Worm (Caenorhabditis elegans) whole organism, L1 larva: Measurements from ENCODE around the gene nhr-152.
A peak's percentile ranks its signal among the peaks of the same experiment; 100 is the strongest.

ENCODE experiments used
- C04F5.9 ChIP-seq: sonication (generic microtip); optimal IDR thresholded peaks from 2 replicates; lab custom pipeline; 2016; ENCODE audit warnings: missing genetic modification characterization, missing compliant biosample characterization
- F16B12.6 ChIP-seq: fragments of 150-350 bp; optimal IDR thresholded peaks from 2 replicates; lab custom pipeline; 2014; ENCODE audit warnings: missing biosample characterization, missing genetic modification characterization
- alr-1 ChIP-seq: fragments of 200-800 bp; sonication (Bioruptor generic); optimal IDR thresholded peaks from 2 replicates; lab custom pipeline; 2018; ENCODE audit warnings: borderline replicate concordance, mild to moderate bottlenecking, missing genetic modification characterization, missing compliant biosample characterization
- aly-2 ChIP-seq: fragments of 150-350 bp; optimal IDR thresholded peaks from 2 replicates; lab custom pipeline; 2014; ENCODE audit warnings: missing biosample characterization, missing genetic modification characterization
- ceh-63 ChIP-seq: fragments of 200-800 bp; sonication (Bioruptor generic); optimal IDR thresholded peaks from 2 replicates; lab custom pipeline; 2018; ENCODE audit warnings: mild to moderate bottlenecking, missing genetic modification characterization, missing compliant biosample characterization
- ceh-8 ChIP-seq: fragments of 200-800 bp; sonication (Bioruptor generic); optimal IDR thresholded peaks from 2 replicates; lab custom pipeline; 2018; ENCODE audit warnings: mild to moderate bottlenecking, missing genetic modification characterization, moderate library complexity, missing compliant biosample characterization
- ceh-82 ChIP-seq, 3 experiments: fragments of 150-350 bp in 1 of 3; sonication (generic microtip) in 2 of 3; optimal IDR thresholded peaks; 2 replicates each; lab custom pipeline; 2014 to 2017; ENCODE audit warnings: missing biosample characterization in 3 of 3, missing genetic modification characterization in 3 of 3
- ceh-88 ChIP-seq: fragments of 200-800 bp; sonication (Bioruptor generic); IDR thresholded peaks from 2 replicates; pipeline ENCODE4 v1.3.6; 2022; ENCODE audit warnings: missing genetic modification characterization, missing compliant biosample characterization
- ces-1 ChIP-seq: fragments of 150-350 bp; optimal IDR thresholded peaks from 2 replicates; lab custom pipeline; 2014; ENCODE audit warnings: missing biosample characterization, missing genetic modification reagents, missing genetic modification characterization
- dsc-1 ChIP-seq: sonication (generic microtip); optimal IDR thresholded peaks from 2 replicates; lab custom pipeline; 2016; ENCODE audit warnings: mild to moderate bottlenecking, missing genetic modification characterization, missing compliant biosample characterization
- efl-1 ChIP-seq, 4 experiments: fragments of 150-350 bp; optimal IDR thresholded peaks in 3 of 4; peaks in 1 of 4; 1 replicate in 1 of 4; 2 replicates in 3 of 4; lab custom pipeline; 2014; ENCODE audit warnings: missing biosample characterization in 2 of 4, missing genetic modification characterization in 2 of 4, missing genetic modification reagents in 2 of 4
- efl-3 ChIP-seq: fragments of 200-800 bp; sonication (Bioruptor generic); optimal IDR thresholded peaks from 2 replicates; lab custom pipeline; 2018; ENCODE audit warnings: mild to moderate bottlenecking, missing genetic modification characterization, missing compliant biosample characterization
- elt-3 ChIP-seq, 6 experiments: fragments of 150-350 bp in 1 of 6; sonication (generic microtip); optimal IDR thresholded peaks; 2 replicates each; lab custom pipeline; 2017 to 2018; ENCODE audit warnings: missing biosample characterization in 6 of 6, missing genetic modification characterization in 6 of 6, inconsistent platforms in 1 of 6
- fkh-10 ChIP-seq: sonication (generic microtip); optimal IDR thresholded peaks from 2 replicates; lab custom pipeline; 2017; ENCODE audit warnings: missing biosample characterization, missing genetic modification reagents, missing genetic modification characterization
- fkh-4 ChIP-seq: sonication (generic microtip); optimal IDR thresholded peaks from 2 replicates; lab custom pipeline; 2016; ENCODE audit warnings: missing compliant biosample characterization, missing genetic modification characterization, borderline replicate concordance
- fkh-8 ChIP-seq: sonication (generic microtip); optimal IDR thresholded peaks from 2 replicates; lab custom pipeline; 2016; ENCODE audit warnings: mild to moderate bottlenecking, missing genetic modification characterization, missing compliant biosample characterization
- grh-1 ChIP-seq: fragments of 200-800 bp; sonication (Bioruptor generic); IDR thresholded peaks from 2 replicates; pipeline ENCODE4 v1.3.6; 2022; ENCODE audit warnings: missing genetic modification reagents, missing genetic modification characterization, missing compliant biosample characterization
- hlh-17 ChIP-seq: fragments of 200-800 bp; sonication (Bioruptor generic); optimal IDR thresholded peaks from 2 replicates; lab custom pipeline; 2018; ENCODE audit warnings: missing genetic modification characterization, mild to moderate bottlenecking, missing compliant biosample characterization, moderate library complexity, borderline replicate concordance
- hlh-4 ChIP-seq: sonication (generic microtip); optimal IDR thresholded peaks from 2 replicates; lab custom pipeline; 2016; ENCODE audit warnings: mild to moderate bottlenecking, missing genetic modification characterization, missing compliant biosample characterization
- jun-1 ChIP-seq: fragments of 150-350 bp; optimal IDR thresholded peaks from 2 replicates; lab custom pipeline; 2014; ENCODE audit warnings: missing biosample characterization, missing genetic modification reagents, missing genetic modification characterization
- lin-15B ChIP-seq: fragments of 150-350 bp; sonication (generic microtip); optimal IDR thresholded peaks from 3 replicates; lab custom pipeline; 2014; ENCODE audit warnings: missing biosample characterization, missing genetic modification characterization
- mdl-1 ChIP-seq, 2 experiments: fragments of 150-350 bp; optimal IDR thresholded peaks; 2 replicates each; lab custom pipeline; 2014 to 2017; ENCODE audit warnings: missing biosample characterization in 2 of 2, missing genetic modification characterization in 2 of 2, inconsistent platforms in 1 of 2
- nhr-19 ChIP-seq: fragments of 200-800 bp; sonication (Bioruptor generic); conservative IDR thresholded peaks from 2 replicates; pipeline ENCODE4 v1.3.6; 2022; ENCODE audit warnings: missing genetic modification characterization, missing compliant biosample characterization
- nhr-237 ChIP-seq: fragments of 150-350 bp; optimal IDR thresholded peaks from 2 replicates; lab custom pipeline; 2014; ENCODE audit warnings: missing biosample characterization, missing genetic modification characterization
- nhr-47 ChIP-seq: sonication (generic microtip); optimal IDR thresholded peaks from 2 replicates; lab custom pipeline; 2016; ENCODE audit warnings: mild to moderate bottlenecking, missing genetic modification characterization, moderate library complexity, missing compliant biosample characterization
- nhr-77 ChIP-seq: fragments of 150-350 bp; optimal IDR thresholded peaks from 2 replicates; lab custom pipeline; 2014; ENCODE audit warnings: missing biosample characterization, missing genetic modification characterization
- nhr-84 ChIP-seq: sonication (generic microtip); optimal IDR thresholded peaks from 2 replicates; lab custom pipeline; 2017; ENCODE audit warnings: missing biosample characterization, missing genetic modification characterization
- nhr-85 ChIP-seq: sonication (generic microtip); peaks from one replicate; lab custom pipeline; 2016; ENCODE audit warnings: missing genetic modification characterization, inconsistent platforms, missing compliant biosample characterization
- pag-3 ChIP-seq: sonication (generic microtip); optimal IDR thresholded peaks from 2 replicates; lab custom pipeline; 2017; ENCODE audit warnings: missing genetic modification characterization, mild to moderate bottlenecking, missing compliant biosample characterization, antibody characterized with exemption, borderline replicate concordance; ENCODE audit not compliant: insufficient read depth
- pax-3 ChIP-seq: fragments of 200-800 bp; sonication (Bioruptor generic); optimal IDR thresholded peaks from 2 replicates; lab custom pipeline; 2018; ENCODE audit warnings: mild to moderate bottlenecking, missing genetic modification characterization, moderate library complexity, missing compliant biosample characterization
- pqm-1 ChIP-seq: sonication (generic microtip); optimal IDR thresholded peaks from 3 replicates; lab custom pipeline; 2017; ENCODE audit warnings: missing biosample characterization, missing genetic modification characterization
- snpc-4 ChIP-seq: fragments of 150-350 bp; optimal IDR thresholded peaks from 2 replicates; lab custom pipeline; 2014; ENCODE audit warnings: missing biosample characterization, missing genetic modification characterization
- snu-23 ChIP-seq: sonication (generic microtip); optimal IDR thresholded peaks from 2 replicates; lab custom pipeline; 2016; ENCODE audit warnings: missing genetic modification characterization, missing compliant biosample characterization
- sptf-1 ChIP-seq: fragments of 150-350 bp; optimal IDR thresholded peaks from 2 replicates; lab custom pipeline; 2014; ENCODE audit warnings: missing biosample characterization, missing genetic modification characterization
- sup-37 ChIP-seq: fragments of 200-800 bp; sonication (Bioruptor generic); optimal IDR thresholded peaks from 2 replicates; lab custom pipeline; 2018; ENCODE audit warnings: mild to moderate bottlenecking, missing genetic modification characterization, missing compliant biosample characterization
- swsn-7 ChIP-seq: sonication (generic microtip); optimal IDR thresholded peaks from 2 replicates; lab custom pipeline; 2016; ENCODE audit warnings: missing genetic modification characterization, missing compliant biosample characterization
- tbx-2 ChIP-seq: sonication (generic microtip); optimal IDR thresholded peaks from 2 replicates; lab custom pipeline; 2016; ENCODE audit warnings: missing genetic modification characterization, missing compliant biosample characterization
- tlp-1 ChIP-seq: fragments of 150-350 bp; optimal IDR thresholded peaks from 2 replicates; lab custom pipeline; 2014; ENCODE audit warnings: missing biosample characterization, missing genetic modification characterization
- unc-130 ChIP-seq: fragments of 150-350 bp; optimal IDR thresholded peaks from 2 replicates; lab custom pipeline; 2017; ENCODE audit warnings: missing biosample characterization, missing genetic modification characterization, inconsistent platforms
- unc-30 ChIP-seq: sonication (generic microtip); optimal IDR thresholded peaks from 2 replicates; lab custom pipeline; 2017; ENCODE audit warnings: missing biosample characterization, missing genetic modification characterization
- vab-15 ChIP-seq: sonication (generic microtip); optimal IDR thresholded peaks from 2 replicates; lab custom pipeline; 2017; ENCODE audit warnings: missing genotype, mild to moderate bottlenecking, missing genetic modification characterization, missing compliant biosample characterization
- zag-1 ChIP-seq: fragments of 150-350 bp; optimal IDR thresholded peaks from 2 replicates; lab custom pipeline; 2014; ENCODE audit warnings: missing biosample characterization, missing genetic modification characterization

Gene nhr-152

ce11 chrV:7647147-7647546, 39.0 kb upstream of the nhr-152 start:
- TF ChIP-seq fkh-4 (tag; lab: Kevin White, UChicago) (no peak), F16B12.6 (tag; lab: Kevin White, UChicago) (no peak), efl-1 (optimal IDR thresholded peaks at IDR 0.05; lab: Kevin White, UChicago) (no peak), efl-1 (GFP tag; optimal IDR thresholded peaks at IDR 0.05 in 1 of 2; lab: Kevin White, UChicago) (peak in 1 of 2 experiments; percentile 57)

DNA sequence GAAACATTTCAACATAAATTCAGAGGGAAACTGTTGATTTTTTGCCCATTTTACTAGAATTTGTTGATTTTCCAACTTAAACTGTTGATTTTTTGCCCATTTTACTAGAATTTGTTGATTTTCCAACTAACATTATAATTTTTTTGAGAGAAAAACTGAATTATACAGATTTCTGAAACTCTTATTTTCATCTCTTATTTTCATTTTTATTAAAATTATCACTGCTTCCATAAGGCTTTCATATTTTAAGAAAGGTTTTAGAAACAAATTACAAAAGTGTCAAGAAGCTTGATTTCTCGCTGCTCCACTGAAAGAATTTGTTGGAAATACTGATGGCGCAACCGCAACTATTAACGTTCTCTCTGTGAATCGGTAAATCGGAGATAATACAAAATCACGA, 36.2 kb upstream of the nhr-152 start:
- TF ChIP-seq ceh-88 = no peak
- TF ChIP-seq pax-3 (tag; lab: Kevin White, UChicago) = no peak
- TF ChIP-seq efl-3 = no peak
- no peak for TF ChIP-seq fkh-10
- TF ChIP-seq ces-1 (GFP tag; lab: Kevin White, UChicago) = no peak
- TF ChIP-seq snpc-4 = no peak
- TF ChIP-seq grh-1 (GFP tag; lab: Robert Waterston, UW) = no peak
- no peak for TF ChIP-seq nhr-77 (tag; lab: Kevin White, UChicago)
- TF ChIP-seq fkh-4 (tag; lab: Kevin White, UChicago) = no peak
- TF ChIP-seq sup-37 = no peak
- no peak for TF ChIP-seq vab-15 (tag; lab: Kevin White, UChicago)
- TF ChIP-seq ceh-8 (GFP tag; lab: Kevin White, UChicago) = no peak
- TF ChIP-seq swsn-7 (tag; lab: Kevin White, UChicago) = no peak
- TF ChIP-seq dsc-1 (tag; lab: Kevin White, UChicago) = no peak

- TF ChIP-seq fkh-8 (tag; lab: Kevin White, UChicago) = no peak
- no peak for TF ChIP-seq tbx-2 (tag; lab: Kevin White, UChicago)
- TF ChIP-seq unc-130 = no peak
- TF ChIP-seq nhr-47 (tag; lab: Kevin White, UChicago) = no peak
- no peak for TF ChIP-seq aly-2 (tag; lab: Kevin White, UChicago)
- TF ChIP-seq pag-3 (tag; lab: Kevin White, UChicago) = no peak
Measured at ce11 chrV:7651757-7652156, 34.4 kb upstream of the nhr-152 start, which contains the start of gene srh-234. Gene srh-234, minus strand, starts transcription at chrV:7651857.

DNA sequence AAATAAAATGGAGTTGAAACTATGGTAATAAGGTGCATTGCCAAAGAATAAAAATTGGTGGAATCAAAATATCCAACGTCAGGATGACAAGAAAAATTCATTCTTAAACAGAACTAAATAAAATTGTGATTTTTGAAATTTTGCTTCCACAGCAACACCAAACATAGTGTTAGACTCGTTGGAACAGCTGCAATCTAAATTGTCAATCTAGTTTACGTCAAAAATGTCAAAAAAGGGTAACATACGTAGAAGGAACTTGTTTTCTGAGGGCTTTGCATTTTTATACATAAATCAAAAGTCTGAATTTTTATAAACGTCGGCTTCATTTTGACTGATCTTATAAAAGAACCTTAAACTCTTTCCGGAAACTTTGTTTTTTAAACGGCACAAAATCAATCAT, 32.6 kb upstream of the nhr-152 start, which contains the start of gene srh-200:
Gene srh-200 (minus strand): TSS at position 101 of the 400 bp plus-strand sequence.
- TF ChIP-seq hlh-4 (tag; lab: Kevin White, UChicago) = no peak
- no peak for TF ChIP-seq lin-15B (tag; lab: Kevin White, UChicago)
- no peak for TF ChIP-seq nhr-19 (GFP tag; lab: Robert Waterston, UW)
- TF ChIP-seq nhr-85 (tag; lab: Kevin White, UChicago) = peak; percentile 10
- no peak for TF ChIP-seq hlh-17 (GFP tag; lab: Kevin White, UChicago)
- no peak for TF ChIP-seq zag-1 (tag; lab: Kevin White, UChicago)
- no peak for TF ChIP-seq nhr-237 (tag; lab: Kevin White, UChicago)
- TF ChIP-seq unc-30 (tag; lab: Kevin White, UChicago) = no peak

DNA sequence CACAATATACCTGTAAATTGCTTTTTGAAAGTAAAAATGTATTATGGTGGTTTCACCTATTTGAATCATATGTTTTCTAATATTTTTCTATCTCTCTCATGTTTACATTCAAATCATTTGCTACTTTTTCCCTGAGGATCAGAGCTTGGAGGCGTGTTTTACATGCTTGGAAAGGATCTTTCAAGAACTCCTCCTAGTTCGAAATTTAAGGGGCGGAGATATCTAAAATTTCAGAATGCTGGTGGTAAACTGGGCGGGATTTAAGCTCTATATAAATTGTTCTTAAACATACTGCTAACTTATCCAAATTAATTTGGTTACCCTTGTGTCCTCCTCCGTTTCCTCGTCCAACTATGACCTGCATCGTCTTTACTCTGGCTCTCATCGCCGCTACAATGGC, 18.2 kb upstream of the nhr-152 start, which contains the start of gene C12D5.5:
Gene C12D5.5 (plus strand): TSS at position 301 of the 400 bp plus-strand sequence.
- TF ChIP-seq tlp-1 (tag; lab: Kevin White, UChicago) = no peak
- TF ChIP-seq snu-23 (GFP tag; lab: Kevin White, UChicago) = no peak
- TF ChIP-seq ceh-82 (tag; optimal IDR thresholded peaks at IDR 0.05; lab: Kevin White, UChicago) = no peak
- no peak for TF ChIP-seq vab-15 (tag; lab: Kevin White, UChicago)
- no peak for TF ChIP-seq ceh-8 (GFP tag; lab: Kevin White, UChicago)
- TF ChIP-seq elt-3 (tag; optimal IDR thresholded peaks at IDR 0.05; lab: Kevin White, UChicago) = no peak
- TF ChIP-seq nhr-237 (tag; lab: Kevin White, UChicago) = no peak
- TF ChIP-seq unc-30 (tag; lab: Kevin White, UChicago) = no peak
- no peak for TF ChIP-seq nhr-85 (tag; lab: Kevin White, UChicago)
- TF ChIP-seq sptf-1 (tag; lab: Kevin White, UChicago) = no peak
- no peak for TF ChIP-seq pqm-1
- TF ChIP-seq nhr-77 (tag; lab: Kevin White, UChicago) = no peak
- no peak for TF ChIP-seq mdl-1 (tag; optimal IDR thresholded peaks at IDR 0.05; lab: Kevin White, UChicago)
- TF ChIP-seq C04F5.9 (tag; lab: Kevin White, UChicago) = no peak
- TF ChIP-seq ceh-63 (GFP tag; lab: Kevin White, UChicago) = no peak
- TF ChIP-seq hlh-4 (tag; lab: Kevin White, UChicago) = no peak
- no peak for TF ChIP-seq alr-1 (tag; lab: Kevin White, UChicago)
- TF ChIP-seq nhr-84 (tag; lab: Kevin White, UChicago) = no peak
- no peak for TF ChIP-seq jun-1
- TF ChIP-seq nhr-19 (GFP tag; lab: Robert Waterston, UW) = no peak
